Fruit fly (Drosophila melanogaster): Measurements from ENCODE around the gene CG5196.

DNA sequence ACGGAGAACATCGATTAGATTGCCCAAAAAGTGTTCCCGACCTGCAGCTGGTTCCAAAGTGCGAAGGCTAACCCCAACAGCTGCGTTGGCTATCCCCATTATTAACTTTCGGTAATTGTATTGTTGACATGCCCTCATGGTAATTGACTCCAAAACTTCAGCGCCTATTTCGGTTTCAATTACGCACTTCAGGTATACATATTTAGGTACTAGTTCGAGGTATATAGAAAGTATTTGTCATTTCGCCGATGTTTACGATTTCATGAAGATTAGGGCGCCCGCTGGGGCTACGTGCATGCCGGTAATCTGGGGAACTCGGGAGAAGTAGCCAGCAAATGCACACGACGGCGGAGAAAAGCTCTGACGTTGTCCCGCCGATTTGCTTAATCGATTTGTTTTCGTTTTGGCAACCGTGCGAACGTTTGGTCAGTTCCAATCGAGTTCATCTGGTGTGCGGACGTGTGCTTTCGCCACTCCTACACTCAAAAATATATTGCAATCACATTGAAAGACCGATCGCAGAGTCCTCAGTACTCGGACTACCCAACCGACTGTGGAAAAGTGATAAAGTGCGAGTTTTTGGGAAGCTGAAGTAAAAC is 33.0 kb downstream of the CG5196 start:
- TF ChIP-seq ttk (optimal IDR thresholded peaks at IDR 0.05), result no peak
- no peak for TF ChIP-seq Sin3A (optimal IDR thresholded peaks at IDR 0.05)
- TF ChIP-seq Myc (optimal IDR thresholded peaks at IDR 0.05), result no peak

All from Kc167 (cell line).